Worm (Caenorhabditis elegans) whole organism, L1 larva: Measurements from ENCODE around the gene Y75B8A.8.

Source experiments
- ama-1 ChIP-seq: fragments of 150-350 bp; optimal IDR thresholded peaks from 2 replicates; lab custom pipeline; 2014
- ces-1 ChIP-seq: fragments of 150-350 bp; optimal IDR thresholded peaks from 2 replicates; lab custom pipeline; 2014; ENCODE audit warnings: missing biosample characterization, missing genetic modification reagents, missing genetic modification characterization
- dpl-1 ChIP-seq, 3 experiments: fragments of 150-350 bp in 2 of 3; sonication (generic microtip) in 1 of 3; optimal IDR thresholded peaks; 2 replicates each; lab custom pipeline; 2014 to 2017; ENCODE audit warnings: missing biosample characterization in 3 of 3, missing genetic modification characterization in 3 of 3, missing genetic modification reagents in 3 of 3
- efl-1 ChIP-seq, 4 experiments: fragments of 150-350 bp; optimal IDR thresholded peaks in 3 of 4; peaks in 1 of 4; 1 replicate in 1 of 4; 2 replicates in 3 of 4; lab custom pipeline; 2014; ENCODE audit warnings: missing biosample characterization in 2 of 4, missing genetic modification characterization in 2 of 4, missing genetic modification reagents in 2 of 4
- elt-3 ChIP-seq, 6 experiments: fragments of 150-350 bp in 1 of 6; sonication (generic microtip); optimal IDR thresholded peaks; 2 replicates each; lab custom pipeline; 2017 to 2018; ENCODE audit warnings: missing biosample characterization in 6 of 6, missing genetic modification characterization in 6 of 6, inconsistent platforms in 1 of 6
- fkh-10 ChIP-seq: sonication (generic microtip); optimal IDR thresholded peaks from 2 replicates; lab custom pipeline; 2017; ENCODE audit warnings: missing biosample characterization, missing genetic modification reagents, missing genetic modification characterization
- fos-1 ChIP-seq: fragments of 150-350 bp; optimal IDR thresholded peaks from 2 replicates; lab custom pipeline; 2014; ENCODE audit warnings: missing biosample characterization, missing genetic modification characterization
- hpl-2 ChIP-seq: fragments of 150-350 bp; optimal IDR thresholded peaks from 2 replicates; lab custom pipeline; 2014; ENCODE audit warnings: missing biosample characterization, missing genetic modification reagents, missing genetic modification characterization
- isw-1 ChIP-seq: fragments of 200-800 bp; sonication (Bioruptor generic); IDR thresholded peaks from 2 replicates; pipeline ENCODE4 v1.3.6; 2022; ENCODE audit warnings: missing genetic modification characterization, missing compliant biosample characterization
- nhr-237 ChIP-seq: fragments of 150-350 bp; optimal IDR thresholded peaks from 2 replicates; lab custom pipeline; 2014; ENCODE audit warnings: missing biosample characterization, missing genetic modification characterization
- pqm-1 ChIP-seq: sonication (generic microtip); optimal IDR thresholded peaks from 3 replicates; lab custom pipeline; 2017; ENCODE audit warnings: missing biosample characterization, missing genetic modification characterization
- zag-1 ChIP-seq: fragments of 150-350 bp; optimal IDR thresholded peaks from 2 replicates; lab custom pipeline; 2014; ENCODE audit warnings: missing biosample characterization, missing genetic modification characterization

ce11 chrIII:12137095-12137494, 23.5 kb upstream of the Y75B8A.8 start:
- TF ChIP-seq fkh-10 (GFP tag; lab: Kevin White, UChicago) (no peak), hpl-2 (GFP tag; lab: Kevin White, UChicago) (no peak), zag-1 (tag; lab: Kevin White, UChicago) (no peak), dpl-1 (GFP tag; optimal IDR thresholded peaks at IDR 0.05; lab: Kevin White, UChicago) (no peak), ama-1 (lab: Kevin White, UChicago) (no peak), isw-1 (GFP tag; lab: Robert Waterston, UW) (no peak), efl-1 (optimal IDR thresholded peaks at IDR 0.05; lab: Kevin White, UChicago) (no peak), efl-1 (GFP tag; optimal IDR thresholded peaks at IDR 0.05 in 1 of 2; lab: Kevin White, UChicago) (peak in 1 of 2 experiments; percentile 40), pqm-1 (tag; lab: Kevin White, UChicago) (no peak), fos-1 (tag; lab: Kevin White, UChicago) (no peak), elt-3 (tag; optimal IDR thresholded peaks at IDR 0.05; lab: Kevin White, UChicago) (no peak), ces-1 (GFP tag; lab: Kevin White, UChicago) (no peak), nhr-237 (no peak)
